Worm (Caenorhabditis elegans) whole organism, L4 larva: Measurements from ENCODE around the gene npp-15.
"Not testable (repeated sequence)": the region's sequence is repeated elsewhere in the genome, so short reads cannot be mapped to it uniquely, and the experiment has no call there.

Experiments
- F26F4.8 ChIP-seq: fragments of 200-800 bp; sonication (Bioruptor generic); conservative IDR thresholded peaks from 2 replicates; pipeline ENCODE4 v1.3.6; 2022; ENCODE audit warnings: missing genetic modification characterization, missing compliant biosample characterization
- F49E8.2 ChIP-seq: sonication (generic microtip); optimal IDR thresholded peaks from 2 replicates; lab custom pipeline; 2016; ENCODE audit warnings: missing compliant biosample characterization, mild to moderate bottlenecking, missing genetic modification characterization, borderline replicate concordance
- T20F7.1 ChIP-seq: fragments of 200-800 bp; sonication (Bioruptor generic); optimal IDR thresholded peaks from 2 replicates; lab custom pipeline; 2018; ENCODE audit warnings: mild to moderate bottlenecking, missing genetic modification characterization, missing compliant biosample characterization
- T26A8.4 ChIP-seq: fragments of 200-800 bp; sonication (Bioruptor generic); IDR thresholded peaks from 2 replicates; pipeline ENCODE4 v1.3.6; 2022; ENCODE audit warnings: missing genetic modification characterization, missing compliant biosample characterization
- Y105C5A.15 ChIP-seq: fragments of 200-800 bp; sonication (Bioruptor generic); IDR thresholded peaks from 2 replicates; pipeline ENCODE4 v1.3.6; 2022; ENCODE audit warnings: missing genetic modification characterization, missing compliant biosample characterization
- ZK546.5 ChIP-seq, 2 experiments: sonication (generic microtip); optimal IDR thresholded peaks; 2 replicates each; lab custom pipeline; 2017; ENCODE audit warnings: missing biosample characterization in 2 of 2, missing genetic modification characterization in 2 of 2
- aha-1 ChIP-seq: fragments of 150-350 bp; peaks from one replicate; lab custom pipeline; 2014; ENCODE audit warnings: missing biosample characterization, missing genetic modification characterization
- arid-1 ChIP-seq: fragments of 200-800 bp; sonication (Bioruptor generic); conservative IDR thresholded peaks from 2 replicates; pipeline ENCODE4 v1.3.6; 2022; ENCODE audit warnings: missing genetic modification reagents, missing genetic modification characterization, missing compliant biosample characterization
- ceh-20 ChIP-seq: fragments of 200-800 bp; sonication (Bioruptor generic); IDR thresholded peaks from 2 replicates; pipeline ENCODE4 v1.3.6; 2022; ENCODE audit warnings: missing genetic modification reagents, missing genetic modification characterization, missing compliant biosample characterization
- ctbp-1 ChIP-seq: fragments of 200-800 bp; sonication (Bioruptor generic); IDR thresholded peaks from 2 replicates; pipeline ENCODE4 v1.3.6; 2022; ENCODE audit warnings: missing genetic modification reagents, missing genetic modification characterization, missing compliant biosample characterization
- dmd-8 ChIP-seq: fragments of 200-800 bp; sonication (Bioruptor generic); IDR thresholded peaks from 2 replicates; pipeline ENCODE4 v1.3.6; 2022; ENCODE audit warnings: missing genetic modification characterization, missing compliant biosample characterization
- dve-1 ChIP-seq: sonication (generic microtip); optimal IDR thresholded peaks from 2 replicates; lab custom pipeline; 2017; ENCODE audit warnings: antibody characterized with exemption, mild to moderate bottlenecking, missing genetic modification characterization, missing compliant biosample characterization; ENCODE audit not compliant: insufficient read depth
- lim-7 ChIP-seq: fragments of 200-800 bp; sonication (Bioruptor generic); IDR thresholded peaks from 2 replicates; pipeline ENCODE4 v1.3.6; 2022; ENCODE audit warnings: missing genetic modification characterization, missing compliant biosample characterization
- lin-1 ChIP-seq: fragments of 200-800 bp; sonication (Bioruptor generic); IDR thresholded peaks from 2 replicates; pipeline ENCODE4 v1.3.6; 2022; ENCODE audit warnings: missing genetic modification reagents, missing genetic modification characterization, missing compliant biosample characterization
- lin-13 ChIP-seq: fragments of 150-350 bp; optimal IDR thresholded peaks from 2 replicates; lab custom pipeline; 2014; ENCODE audit warnings: missing biosample characterization, missing genetic modification reagents, missing genetic modification characterization
- lin-15B ChIP-seq: fragments of 150-350 bp; sonication (generic microtip); optimal IDR thresholded peaks from 3 replicates; lab custom pipeline; 2014; ENCODE audit warnings: missing biosample characterization, missing genetic modification characterization
- lin-38 ChIP-seq: fragments of 200-800 bp; sonication (Bioruptor generic); IDR thresholded peaks from 2 replicates; pipeline ENCODE4 v1.3.6; 2022; ENCODE audit warnings: missing genetic modification reagents, missing genetic modification characterization, missing compliant biosample characterization
- madf-5 ChIP-seq, 2 experiments: fragments of 200-800 bp; sonication (Bioruptor generic); IDR thresholded peaks; 2 replicates each; pipeline ENCODE4 v1.3.6; 2022; ENCODE audit warnings: missing compliant biosample characterization in 2 of 2, missing genetic modification characterization in 2 of 2
- nhr-10 ChIP-seq: fragments of 150-350 bp; optimal IDR thresholded peaks from 2 replicates; lab custom pipeline; 2014; ENCODE audit warnings: missing biosample characterization, missing genetic modification characterization
- nhr-25 ChIP-seq: sonication (generic microtip); optimal IDR thresholded peaks from 2 replicates; lab custom pipeline; 2017; ENCODE audit warnings: missing genetic modification characterization, mild to moderate bottlenecking, missing compliant biosample characterization, antibody characterized with exemption, moderate library complexity, borderline replicate concordance; ENCODE audit not compliant: insufficient read depth
- nhr-77 ChIP-seq: fragments of 150-350 bp; optimal IDR thresholded peaks from 2 replicates; lab custom pipeline; 2014; ENCODE audit warnings: missing biosample characterization, missing genetic modification characterization
- pha-4 ChIP-seq, 2 experiments: fragments of 150-350 bp in 1 of 2; fragments of 200-800 bp in 1 of 2; sonication (Bioruptor generic) in 1 of 2; IDR thresholded peaks in 1 of 2; optimal IDR thresholded peaks in 1 of 2; 2 replicates each; pipeline versions ENCODE4 v1.3.6 to Lab custom; 2014 to 2022; ENCODE audit warnings: missing genetic modification characterization in 2 of 2, missing genetic modification reagents in 2 of 2, missing biosample characterization in 1 of 2, missing compliant biosample characterization in 1 of 2
- rbr-2 ChIP-seq: sonication (generic microtip); optimal IDR thresholded peaks from 2 replicates; lab custom pipeline; 2016; ENCODE audit warnings: missing genotype, missing genetic modification characterization, missing compliant biosample characterization
- snpc-1.2 ChIP-seq: fragments of 200-800 bp; sonication (Bioruptor generic); IDR thresholded peaks from 2 replicates; pipeline ENCODE4 v1.3.6; 2022; ENCODE audit warnings: missing genetic modification reagents, missing genetic modification characterization, missing compliant biosample characterization
- unc-130 ChIP-seq: sonication (generic microtip); optimal IDR thresholded peaks from 2 replicates; lab custom pipeline; 2016; ENCODE audit warnings: missing genetic modification reagents, missing genetic modification characterization, missing compliant biosample characterization
- zip-11 ChIP-seq: fragments of 200-800 bp; sonication (Bioruptor generic); IDR thresholded peaks from 2 replicates; pipeline ENCODE4 v1.3.6; 2022; ENCODE audit warnings: missing genetic modification characterization, missing compliant biosample characterization
- zip-2 ChIP-seq: fragments of 150-350 bp; optimal IDR thresholded peaks from 2 replicates; lab custom pipeline; 2014; ENCODE audit warnings: missing biosample characterization, missing genetic modification characterization

npp-15 gene

DNA sequence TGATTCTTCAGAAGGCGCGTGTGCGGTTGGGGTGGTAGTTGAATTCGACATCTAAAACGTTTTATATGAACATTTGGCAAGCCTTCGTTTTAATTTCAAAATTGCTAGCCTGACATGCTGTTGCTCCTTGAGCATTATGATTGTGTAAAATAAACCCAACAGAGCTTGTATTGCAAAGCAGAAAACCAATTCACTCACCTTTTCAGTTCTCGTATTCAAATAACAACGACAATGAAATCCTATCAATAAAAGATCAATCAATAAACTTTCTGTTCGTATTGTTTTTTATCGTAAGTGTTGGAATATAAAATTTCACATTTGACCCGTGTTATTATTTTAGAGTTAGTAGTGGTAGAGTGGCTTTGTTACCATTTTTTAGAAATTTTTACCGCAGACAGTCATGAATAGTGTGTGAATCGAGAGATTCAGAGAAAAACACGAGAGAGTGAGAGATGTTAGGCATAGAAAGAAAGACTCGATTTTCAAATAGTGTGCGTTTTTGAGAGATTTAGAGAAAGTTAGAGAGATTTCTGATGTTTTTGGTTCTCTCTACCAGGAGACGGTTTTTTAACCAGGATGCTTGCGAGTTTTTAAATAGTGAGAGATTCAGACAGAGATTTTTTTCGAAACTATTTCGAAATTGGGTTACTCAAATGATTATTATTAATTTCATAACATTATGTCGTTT is 30.2 kb downstream of the npp-15 start, which contains the start of gene F54H12.10:
Gene F54H12.10 (minus strand): TSS at position 51 of the 688 bp plus-strand sequence.
- TF ChIP-seq lin-1 (GFP tag; lab: Robert Waterston, UW) (0 out of 2 replicates have a peak, but pooled peaks have one; percentile 44), arid-1 (GFP tag; lab: Robert Waterston, UW) (peak; percentile 24; the same call in 1 of the 2 replicates), lin-38 (GFP tag; lab: Robert Waterston, UW) (peak; percentile 54)

DNA sequence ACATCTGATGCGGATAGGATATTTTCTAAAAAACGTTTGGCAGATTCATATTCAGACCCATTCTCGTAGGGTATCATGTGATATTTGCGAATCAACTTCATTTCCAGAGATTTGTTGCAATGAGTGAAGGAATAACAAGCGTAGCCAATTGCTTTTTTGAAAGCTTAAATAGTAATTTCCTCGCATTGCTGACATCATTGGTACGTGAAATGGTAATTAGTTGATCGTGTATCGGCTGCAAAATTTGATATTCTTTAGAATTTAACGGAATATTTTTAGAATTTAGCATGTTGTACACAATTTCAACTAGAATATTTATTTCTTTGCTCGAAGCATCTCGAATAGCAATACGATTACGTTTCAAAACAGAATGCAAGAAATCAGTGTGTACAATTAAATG is 33.8 kb downstream of the npp-15 start, which contains the start of gene F54H12.4:
Gene F54H12.4 (minus strand): TSS at position 101 of the 400 bp plus-strand sequence.
- not testable (repeated sequence) for TF ChIP-seq rbr-2 (tag; lab: Kevin White, UChicago); F49E8.2 (tag; lab: Kevin White, UChicago); ceh-20 (GFP tag; lab: Robert Waterston, UW)

DNA sequence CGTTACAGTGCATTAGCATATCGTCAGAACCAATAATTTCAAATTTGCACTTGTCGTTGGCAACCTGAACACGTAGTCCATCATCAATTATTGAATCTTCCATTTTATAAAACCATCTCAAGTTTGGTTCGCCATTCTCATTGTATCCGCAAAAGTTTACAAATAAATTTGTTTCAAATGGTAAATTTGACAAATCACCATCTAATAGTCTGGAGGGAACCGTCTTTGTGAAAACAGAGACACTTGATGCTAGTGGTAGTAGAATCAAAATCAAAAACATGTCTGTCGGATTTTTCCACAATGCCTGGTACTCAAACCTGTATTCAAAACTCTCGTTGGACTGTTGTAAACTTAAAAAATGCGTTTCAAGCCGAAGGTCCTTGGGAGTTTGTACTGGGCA is 35.4 kb downstream of the npp-15 start, which contains the start of gene F54H12.2:
Gene F54H12.2 (plus strand): TSS at position 301 of the 400 bp plus-strand sequence.
- not testable (repeated sequence) for TF ChIP-seq nhr-25 (tag; lab: Kevin White, UChicago); nhr-10 (tag; lab: Kevin White, UChicago); T20F7.1 (GFP tag; lab: Kevin White, UChicago)

DNA sequence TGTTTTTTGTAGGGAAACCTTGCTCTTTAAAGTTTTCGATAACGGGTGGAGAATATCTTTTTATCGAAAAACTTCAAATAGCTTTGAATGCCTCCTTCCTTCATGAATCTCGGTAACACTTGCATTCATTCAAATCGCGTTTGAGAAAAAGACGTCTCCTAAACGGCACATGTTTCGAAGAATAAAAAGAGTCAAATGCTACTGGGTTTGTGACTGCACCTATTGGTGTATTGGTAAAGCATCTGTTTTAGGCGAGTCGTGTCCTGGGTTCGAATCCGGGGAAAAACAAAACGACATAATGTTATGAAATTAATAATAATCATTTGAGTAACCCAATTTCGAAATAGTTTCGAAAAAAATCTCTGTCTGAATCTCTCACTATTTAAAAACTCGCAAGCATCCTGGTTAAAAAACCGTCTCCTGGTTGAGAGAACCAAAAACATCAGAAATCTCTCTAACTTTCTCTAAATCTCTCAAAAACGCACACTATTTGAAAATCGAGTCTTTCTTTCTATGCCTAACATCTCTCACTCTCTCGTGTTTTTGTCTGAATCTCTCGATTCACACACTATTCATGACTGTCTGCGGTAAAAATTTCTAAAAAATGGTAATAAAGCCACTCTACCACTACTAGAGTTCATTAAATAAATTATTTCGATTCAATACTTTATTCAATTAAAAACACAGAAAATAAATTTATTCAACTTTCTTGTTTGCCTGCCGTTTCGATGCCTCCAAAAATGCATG is 37.3 kb downstream of the npp-15 start:
- TF ChIP-seq Y105C5A.15 (GFP tag; lab: Robert Waterston, UW) (0 out of 2 replicates have a peak, but pooled peaks have one; percentile 33), madf-5 (GFP tag; IDR thresholded peaks at IDR 0.05; lab: Robert Waterston, UW) (0 out of 4 replicates have a peak, but pooled peaks of 1 of the 2 experiments have one; percentile 27), dmd-8 (peak; percentile 80), lim-7 (GFP tag; lab: Robert Waterston, UW) (0 out of 2 replicates have a peak, but pooled peaks have one; percentile 50), aha-1 (tag; lab: Kevin White, UChicago) (peak; percentile 38), T26A8.4 (GFP tag; lab: Robert Waterston, UW) (0 out of 2 replicates have a peak, but pooled peaks have one; percentile 15)

DNA sequence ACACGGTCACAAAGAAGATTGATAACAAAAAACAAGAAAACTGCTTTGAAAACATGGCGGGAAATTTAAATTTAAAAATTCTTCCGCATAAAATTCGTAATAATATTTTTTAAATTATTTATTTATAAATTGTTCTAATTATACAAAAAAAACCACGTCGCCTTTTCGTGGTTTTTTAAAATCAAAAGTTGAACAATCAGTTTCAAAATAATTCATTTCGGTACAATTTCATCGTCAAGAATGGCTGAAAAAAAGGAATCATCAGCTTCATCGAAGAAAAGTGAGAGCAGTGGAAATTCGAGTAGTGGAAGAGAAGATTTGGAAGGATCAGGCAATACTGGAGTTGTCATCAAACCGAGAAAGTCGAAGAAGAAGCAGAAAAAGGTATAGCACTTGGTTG is 40.3 kb downstream of the npp-15 start, which contains the start of the genes F54H12.8 and F54H12.7:
Gene F54H12.8 (minus strand): TSS at position 101 of the 400 bp plus-strand sequence.
Gene F54H12.7 (plus strand): TSS at position 229 of the 400 bp plus-strand sequence.
- no peak for TF ChIP-seq dve-1
- no peak for TF ChIP-seq zip-11 (GFP tag; lab: Robert Waterston, UW)
- TF ChIP-seq zip-2, result no peak
- TF ChIP-seq nhr-77 (tag; lab: Kevin White, UChicago), result no peak
- no peak for TF ChIP-seq ZK546.5 (tag; optimal IDR thresholded peaks at IDR 0.05; lab: Kevin White, UChicago)
- TF ChIP-seq pha-4 (GFP tag; IDR thresholded peaks at IDR 0.05; lab: Robert Waterston, UW), result no peak
- TF ChIP-seq pha-4 (tag; optimal IDR thresholded peaks at IDR 0.05; lab: Kevin White, UChicago), result no peak
- TF ChIP-seq F26F4.8, result no peak
- no peak for TF ChIP-seq unc-130 (GFP tag; lab: Kevin White, UChicago)
- no peak for TF ChIP-seq ctbp-1 (GFP tag; lab: Robert Waterston, UW)
- TF ChIP-seq, all 104 proteins: peak for 0

DNA sequence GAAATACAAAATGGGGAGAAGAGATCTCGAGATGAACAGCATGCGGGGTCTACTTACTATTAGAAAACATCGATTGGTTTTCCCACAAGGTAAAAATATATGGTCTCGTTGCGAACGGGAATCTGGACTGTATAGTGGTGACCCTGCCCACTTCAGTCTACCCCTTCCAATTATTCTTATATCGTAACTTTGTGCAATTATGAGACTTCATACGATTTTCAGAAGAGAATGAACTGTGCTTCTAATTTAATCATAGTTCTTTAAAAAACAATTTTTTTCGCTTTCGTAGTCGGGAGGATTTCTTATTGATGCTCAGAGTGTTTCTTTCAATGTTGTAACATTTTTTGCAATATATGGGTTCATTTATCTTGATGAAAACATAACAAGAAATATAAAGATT is 43.2 kb downstream of the npp-15 start, which contains the start of gene F54H12.5:
Gene F54H12.5 (minus strand): TSS at position 101 of the 400 bp plus-strand sequence.
- no peak for TF ChIP-seq lin-15B
- TF ChIP-seq snpc-1.2 (GFP tag; lab: Robert Waterston, UW), result 0 out of 2 replicates have a peak, but pooled peaks have one; percentile 29
- no peak for TF ChIP-seq dmd-8
- TF ChIP-seq lin-13 (GFP tag; lab: Kevin White, UChicago), result no peak
